Fruit fly (Drosophila melanogaster): ENCODE data around the gene Cpr72Ec.

dm6 chr3L:16357187-16357728 lies 9.9 kb downstream of the Cpr72Ec start:
- TF ChIP-seq HLH4C (GFP tag; IDR thresholded peaks at IDR 0.05; ENCODE audit: partially characterized antibody) = no peak
- TF ChIP-seq Ssrp (tag; optimal IDR thresholded peaks at IDR 0.05) = no peak
- TF ChIP-seq CG10431 (GFP tag; optimal IDR thresholded peaks at IDR 0.05) = no peak
